Fruit fly (Drosophila melanogaster) whole organism, prepupa: ENCODE results near the gene Snoo.

Experiments used
- CG31627 ChIP-seq: fragments of 200-800 bp; sonication (Bioruptor generic); optimal IDR thresholded peaks from 3 replicates; lab custom pipeline; 2016; ENCODE audit warnings: missing biosample characterization, missing genetic modification characterization
- Smox ChIP-seq: fragments of 200-800 bp; sonication (Bioruptor generic); optimal IDR thresholded peaks from 3 replicates; lab custom pipeline; 2016; ENCODE audit warnings: missing biosample characterization, missing genetic modification characterization
- Sox102F ChIP-seq: fragments of 200-800 bp; sonication (Bioruptor generic); optimal IDR thresholded peaks from 2 replicates; lab custom pipeline; 2016; ENCODE audit warnings: missing biosample characterization, mild to moderate bottlenecking, missing genetic modification characterization
- dac ChIP-seq: fragments of 200-800 bp; sonication (Bioruptor generic); optimal IDR thresholded peaks from 2 replicates; lab custom pipeline; 2017; ENCODE audit warnings: missing biosample characterization, mild to moderate bottlenecking, missing genetic modification characterization
- fd85E ChIP-seq: fragments of 200-800 bp; sonication (Bioruptor generic); optimal IDR thresholded peaks from 3 replicates; lab custom pipeline; 2016; ENCODE audit warnings: missing biosample characterization, missing genetic modification characterization
- net ChIP-seq: fragments of 200-800 bp; sonication (Bioruptor generic); optimal IDR thresholded peaks from 3 replicates; lab custom pipeline; 2016; ENCODE audit warnings: missing biosample characterization, missing genetic modification characterization
- vri ChIP-seq: fragments of 200-800 bp; sonication (Bioruptor generic); optimal IDR thresholded peaks from 3 replicates; lab custom pipeline; 2016; ENCODE audit warnings: missing biosample characterization, mild to moderate bottlenecking, missing genetic modification characterization

- TF ChIP-seq CG31627 (GFP tag; lab: Kevin White, UChicago) (no peak), net (GFP tag; lab: Kevin White, UChicago) (no peak), fd85E (no peak), Smox (GFP tag; lab: Kevin White, UChicago) (no peak), dac (GFP tag; lab: Kevin White, UChicago) (no peak), Sox102F (GFP tag; lab: Kevin White, UChicago) (no peak), vri (GFP tag; lab: Kevin White, UChicago) (no peak)
Measured at dm6 chr2L:8012551-8012950, 28.6 kb upstream of the Snoo start.
